Fruit fly (Drosophila melanogaster) whole organism: Measurements from ENCODE around the gene zye.

Source experiments
- CG8478 ChIP-seq: fragments of >200 bp; optimal IDR thresholded peaks from 2 replicates; lab custom pipeline; 2018; ENCODE audit warnings: inconsistent platforms
- Dll ChIP-seq: fragments of >200 bp; optimal IDR thresholded peaks from 2 replicates; lab custom pipeline; 2017
- pan ChIP-seq: fragments of >200 bp; optimal IDR thresholded peaks from 2 replicates; lab custom pipeline; 2017

dm6 chr3L:20430182-20430581 is 16.8 kb downstream of the zye start, which contains the start of gene CG5262:
- TF ChIP-seq pan (lab: Kevin White, UChicago) (no peak), CG8478 (lab: Kevin White, UChicago) (no peak), Dll (lab: Kevin White, UChicago) (no peak)
